Fruit fly (Drosophila melanogaster) whole organism, embryonic: Measurements from ENCODE around the gene CG3703.

Experiments used
- Adf1 ChIP-seq: fragments of 200-800 bp; sonication (Bioruptor generic); IDR thresholded peaks from 2 replicates; pipeline ENCODE4 v1.3.6; 2022; ENCODE audit warnings: missing biosample characterization, missing genetic modification characterization
- Awh ChIP-seq: fragments of 200-800 bp; sonication (Bioruptor generic); IDR thresholded peaks from 2 replicates; pipeline ENCODE4, ENCODE4 v1.3.6; 2022; ENCODE audit warnings: missing biosample characterization, missing genetic modification characterization
- Bdp1 ChIP-seq: fragments of 200-800 bp; sonication (Bioruptor generic); optimal IDR thresholded peaks from 3 replicates; lab custom pipeline; 2016; ENCODE audit warnings: missing biosample characterization, missing genetic modification characterization
- BtbVII ChIP-seq: fragments of 200-800 bp; sonication (Bioruptor generic); optimal IDR thresholded peaks from 3 replicates; lab custom pipeline; 2017; ENCODE audit warnings: missing biosample characterization, mild to moderate bottlenecking, missing genetic modification characterization
- CG10147 ChIP-seq: fragments of 200-800 bp; sonication (Bioruptor generic); optimal IDR thresholded peaks from 2 replicates; lab custom pipeline; 2019; ENCODE audit warnings: missing biosample characterization, mild to moderate bottlenecking, missing genetic modification characterization, moderate library complexity
- CG10959 ChIP-seq: fragments of 200-800 bp; sonication (Bioruptor generic); IDR thresholded peaks from 2 replicates; pipeline ENCODE4 v1.3.6; 2022; ENCODE audit warnings: missing biosample characterization, missing genetic modification characterization
- CG11456 ChIP-seq: fragments of 200-800 bp; sonication (Bioruptor generic); IDR thresholded peaks from 3 replicates; pipeline ENCODE4 v1.3.6; 2022; ENCODE audit warnings: missing biosample characterization, missing genetic modification characterization
- CG14667 ChIP-seq: fragments of 200-800 bp; sonication (Bioruptor generic); IDR thresholded peaks from 2 replicates; pipeline ENCODE4 v1.3.6; 2022; ENCODE audit warnings: missing biosample characterization, missing genetic modification characterization
- CG15011 ChIP-seq: fragments of 200-800 bp; sonication (Bioruptor generic); optimal IDR thresholded peaks from 3 replicates; lab custom pipeline; 2018; ENCODE audit warnings: missing biosample characterization, mild to moderate bottlenecking, missing genetic modification characterization
- CG1529 ChIP-seq: fragments of 200-800 bp; sonication (Bioruptor generic); optimal IDR thresholded peaks from 3 replicates; lab custom pipeline; 2018; ENCODE audit warnings: missing biosample characterization, missing genetic modification characterization
- CG1647 ChIP-seq: fragments of 200-800 bp; sonication (Bioruptor generic); optimal IDR thresholded peaks from 3 replicates; lab custom pipeline; 2016; ENCODE audit warnings: missing biosample characterization, missing genetic modification characterization
- CG17912 ChIP-seq: fragments of 200-800 bp; sonication (Bioruptor generic); optimal IDR thresholded peaks from 2 replicates; lab custom pipeline; 2018; ENCODE audit warnings: missing biosample characterization, mild to moderate bottlenecking, missing genetic modification characterization
- CG18011 ChIP-seq: fragments of 200-800 bp; sonication (Bioruptor generic); optimal IDR thresholded peaks from 2 replicates; lab custom pipeline; 2017; ENCODE audit warnings: missing biosample characterization, missing genetic modification characterization, mild to moderate bottlenecking, moderate library complexity, missing genotype
- CG34224 ChIP-seq: fragments of 200-800 bp; sonication (Bioruptor generic); IDR thresholded peaks from 3 replicates; pipeline ENCODE4 v1.3.6; 2022; ENCODE audit warnings: missing biosample characterization, missing genetic modification characterization; ENCODE audit not compliant: partially characterized antibody
- CG4707 ChIP-seq: fragments of 200-800 bp; sonication (Bioruptor generic); optimal IDR thresholded peaks from 2 replicates; lab custom pipeline; 2018; ENCODE audit warnings: missing biosample characterization, mild to moderate bottlenecking, missing genetic modification characterization, moderate library complexity
- CG4820 ChIP-seq: fragments of 200-800 bp; sonication (Bioruptor generic); optimal IDR thresholded peaks from 3 replicates; lab custom pipeline; 2016; ENCODE audit warnings: missing biosample characterization, missing genetic modification characterization
- CG6254 ChIP-seq: fragments of 200-800 bp; sonication (Bioruptor generic); optimal IDR thresholded peaks from 3 replicates; lab custom pipeline; 2017; ENCODE audit warnings: mild to moderate bottlenecking, missing biosample characterization, missing genetic modification reagents, missing genetic modification characterization
- CG6683 ChIP-seq: fragments of 200-800 bp; sonication (Bioruptor generic); optimal IDR thresholded peaks from 2 replicates; lab custom pipeline; 2017; ENCODE audit warnings: missing biosample characterization, mild to moderate bottlenecking, missing genetic modification characterization, missing genetic modification reagents
- CG7372 ChIP-seq: fragments of 200-800 bp; sonication (Bioruptor generic); IDR thresholded peaks from 2 replicates; pipeline ENCODE4 v1.3.6; 2022; ENCODE audit warnings: missing biosample characterization, missing genetic modification characterization
- CG7987 ChIP-seq: fragments of 200-800 bp; sonication (Bioruptor generic); optimal IDR thresholded peaks from 2 replicates; lab custom pipeline; 2018; ENCODE audit warnings: missing biosample characterization, mild to moderate bottlenecking, missing genetic modification characterization, moderate library complexity
- CG8281 ChIP-seq: fragments of 200-800 bp; sonication (Bioruptor generic); optimal IDR thresholded peaks from 2 replicates; lab custom pipeline; 2018; ENCODE audit warnings: missing biosample characterization, mild to moderate bottlenecking, missing genetic modification characterization, moderate library complexity
- CG8924 ChIP-seq: fragments of 200-800 bp; optimal IDR thresholded peaks from 3 replicates; lab custom pipeline; 2019; ENCODE audit warnings: missing biosample characterization, mild to moderate bottlenecking, missing genetic modification characterization, moderate library complexity
- CoRest ChIP-seq: fragments of 200-800 bp; sonication (Bioruptor generic); optimal IDR thresholded peaks from 3 replicates; lab custom pipeline; 2018; ENCODE audit warnings: missing biosample characterization, mild to moderate bottlenecking, missing genetic modification characterization, moderate library complexity
- CrebB ChIP-seq: fragments of 200-800 bp; sonication (Bioruptor generic); optimal IDR thresholded peaks from 3 replicates; lab custom pipeline; 2018; ENCODE audit warnings: missing biosample characterization, mild to moderate bottlenecking, missing genetic modification characterization
- Dip3 ChIP-seq: fragments of 200-800 bp; sonication (Bioruptor generic); optimal IDR thresholded peaks from 3 replicates; lab custom pipeline; 2016; ENCODE audit warnings: missing biosample characterization, missing genetic modification characterization
- Doc3 ChIP-seq: fragments of 200-800 bp; sonication (Bioruptor generic); IDR thresholded peaks from 3 replicates; pipeline ENCODE4 v1.3.6; 2022; ENCODE audit warnings: missing biosample characterization, missing genetic modification characterization; ENCODE audit not compliant: partially characterized antibody
- Fer1 ChIP-seq: fragments of 200-800 bp; sonication (Bioruptor generic); optimal IDR thresholded peaks from 2 replicates; lab custom pipeline; 2017; ENCODE audit warnings: missing biosample characterization, mild to moderate bottlenecking, missing genetic modification characterization
- Hr39 ChIP-seq: fragments of >200 bp; optimal IDR thresholded peaks from 2 replicates; lab custom pipeline; 2017
- Jarid2 ChIP-seq: fragments of 200-800 bp; sonication (Bioruptor generic); optimal IDR thresholded peaks from 3 replicates; lab custom pipeline; 2017; ENCODE audit warnings: mild to moderate bottlenecking, missing biosample characterization, missing genetic modification reagents, missing genetic modification characterization
- Lhr ChIP-seq: fragments of 200-800 bp; sonication (Bioruptor generic); optimal IDR thresholded peaks from 3 replicates; lab custom pipeline; 2017; ENCODE audit warnings: mild to moderate bottlenecking, missing biosample characterization, missing genetic modification reagents, missing genetic modification characterization
- Max ChIP-seq: fragments of 200-800 bp; sonication (Bioruptor generic); optimal IDR thresholded peaks from 2 replicates; lab custom pipeline; 2016; ENCODE audit warnings: missing biosample characterization, mild to moderate bottlenecking, missing genetic modification characterization
- NFAT ChIP-seq: fragments of 200-800 bp; sonication (Bioruptor generic); IDR thresholded peaks from 2 replicates; pipeline ENCODE4 v1.3.6; 2022; ENCODE audit warnings: missing biosample characterization, missing genetic modification characterization
- PHDP ChIP-seq: fragments of 200-800 bp; sonication (Bioruptor generic); optimal IDR thresholded peaks from 3 replicates; lab custom pipeline; 2018; ENCODE audit warnings: missing biosample characterization, mild to moderate bottlenecking, missing genetic modification characterization, moderate library complexity
- ase ChIP-seq: fragments of 200-800 bp; sonication (Bioruptor generic); IDR thresholded peaks from 3 replicates; pipeline ENCODE4 v1.3.6; 2022; ENCODE audit warnings: missing biosample characterization, missing genetic modification characterization
- cad ChIP-seq: fragments of >200 bp; optimal IDR thresholded peaks from 2 replicates; lab custom pipeline; 2017; ENCODE audit warnings: missing biosample characterization, missing genetic modification characterization
- cas ChIP-seq: fragments of 200-800 bp; sonication (Bioruptor generic); IDR thresholded peaks from 2 replicates; pipeline ENCODE4 v1.3.6; 2022; ENCODE audit warnings: missing biosample characterization, missing genetic modification characterization
- ci ChIP-seq: fragments of 200-800 bp; sonication (Bioruptor generic); IDR thresholded peaks from 3 replicates; pipeline ENCODE4 v1.3.6; 2022; ENCODE audit warnings: missing biosample characterization, missing genetic modification characterization
- disco-r ChIP-seq: fragments of 200-800 bp; sonication (Bioruptor generic); optimal IDR thresholded peaks from 2 replicates; lab custom pipeline; 2016; ENCODE audit warnings: missing biosample characterization, missing genetic modification characterization
- exex ChIP-seq: fragments of 200-800 bp; sonication (Bioruptor generic); optimal IDR thresholded peaks from 4 replicates; lab custom pipeline; 2018; ENCODE audit warnings: missing biosample characterization, mild to moderate bottlenecking, missing genetic modification characterization, moderate library complexity
- gce ChIP-seq: fragments of 200-800 bp; sonication (Bioruptor generic); IDR thresholded peaks from 3 replicates; pipeline ENCODE4 v1.3.6; 2022; ENCODE audit warnings: missing biosample characterization, missing genetic modification characterization
- gsb ChIP-seq: fragments of 200-800 bp; sonication (Bioruptor generic); IDR thresholded peaks from 2 replicates; pipeline ENCODE4 v1.3.6; 2022; ENCODE audit warnings: missing biosample characterization, missing genetic modification characterization
- h ChIP-seq: fragments of >200 bp; optimal IDR thresholded peaks from 2 replicates; lab custom pipeline; 2017
- hbn ChIP-seq: fragments of 200-800 bp; sonication (Bioruptor generic); IDR thresholded peaks from 2 replicates; pipeline ENCODE4 v1.3.6; 2022; ENCODE audit warnings: missing biosample characterization, missing genetic modification characterization; ENCODE audit not compliant: partially characterized antibody
- kay ChIP-seq: fragments of 200-800 bp; sonication (Bioruptor generic); optimal IDR thresholded peaks from 2 replicates; lab custom pipeline; 2016; ENCODE audit warnings: missing biosample characterization, missing genetic modification characterization
- knrl ChIP-seq: fragments of 200-800 bp; sonication (Bioruptor generic); IDR thresholded peaks from 3 replicates; pipeline ENCODE4 v1.3.6; 2022; ENCODE audit warnings: missing biosample characterization, missing genetic modification characterization; ENCODE audit not compliant: partially characterized antibody
- pum ChIP-seq: fragments of 200-800 bp; sonication (Bioruptor generic); optimal IDR thresholded peaks from 2 replicates; lab custom pipeline; 2016; ENCODE audit warnings: missing biosample characterization, missing genetic modification characterization
- pzg ChIP-seq: fragments of 200-800 bp; sonication (Bioruptor generic); optimal IDR thresholded peaks from 3 replicates; lab custom pipeline; 2018; ENCODE audit warnings: missing biosample characterization, mild to moderate bottlenecking, missing genetic modification characterization, moderate library complexity
- ranshi ChIP-seq: fragments of 200-800 bp; sonication (Bioruptor generic); IDR thresholded peaks from 2 replicates; pipeline ENCODE4 v1.3.6; 2022; ENCODE audit warnings: missing biosample characterization, missing genetic modification characterization
- sim ChIP-seq: fragments of 200-800 bp; sonication (Bioruptor generic); IDR thresholded peaks from 2 replicates; pipeline ENCODE4 v1.3.6; 2022; ENCODE audit warnings: missing biosample characterization, missing genetic modification characterization
- so ChIP-seq: fragments of 200-800 bp; sonication (Bioruptor generic); IDR thresholded peaks from 3 replicates; pipeline ENCODE4 v1.3.6; 2022; ENCODE audit warnings: missing biosample characterization, missing genetic modification characterization
- sr ChIP-seq: fragments of 200-800 bp; sonication (Bioruptor generic); IDR thresholded peaks from 3 replicates; pipeline ENCODE4 v1.3.6; 2022; ENCODE audit warnings: missing biosample characterization, missing genetic modification characterization
- unc-4 ChIP-seq: fragments of 200-800 bp; sonication (Bioruptor generic); IDR thresholded peaks from 2 replicates; pipeline ENCODE4 v1.3.6; 2022; ENCODE audit warnings: missing biosample characterization, missing genetic modification characterization; ENCODE audit not compliant: partially characterized antibody
- unpg ChIP-seq: fragments of 200-800 bp; sonication (Bioruptor generic); optimal IDR thresholded peaks from 3 replicates; lab custom pipeline; 2018; ENCODE audit warnings: missing biosample characterization, mild to moderate bottlenecking, missing genetic modification characterization, moderate library complexity

CG3703 gene

DNA sequence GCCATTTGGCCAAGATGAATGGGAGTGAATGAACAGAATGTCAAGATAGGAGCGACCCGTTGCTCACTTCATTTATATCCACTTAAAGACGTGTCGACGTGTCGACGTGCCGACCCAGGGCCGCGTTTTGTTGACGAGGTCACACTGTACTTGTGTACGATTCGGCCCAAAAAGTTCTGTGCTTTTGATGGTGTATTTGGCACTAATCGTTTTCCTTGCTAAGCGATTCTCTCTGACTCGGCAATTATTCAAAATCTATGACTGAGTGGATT lies 2.6 kb upstream of the CG3703 start (continued):
- TF ChIP-seq pzg (GFP tag; lab: Kevin White, UChicago) (no peak), gce (GFP tag; lab: Robert Waterston, UW) (no peak), ranshi (GFP tag; lab: Robert Waterston, UW) (0 out of 2 replicates have a peak, but pooled peaks have one; percentile 26), Hr39 (lab: Kevin White, UChicago) (no peak), hbn (no peak), CG10147 (GFP tag; lab: Kevin White, UChicago) (no peak), NFAT (no peak), cad (GFP tag; lab: Kevin White, UChicago) (no peak), CG17912 (GFP tag; lab: Kevin White, UChicago) (no peak), CG6683 (no peak), exex (no peak), Doc3 (GFP tag; lab: Robert Waterston, UW) (no peak), CG18011 (GFP tag; lab: Kevin White, UChicago) (no peak), kay (no peak), disco-r (GFP tag; lab: Kevin White, UChicago) (no peak), sr (no peak), ci (no peak), BtbVII (no peak), Awh (GFP tag; lab: Robert Waterston, UW) (no peak), CG1529 (GFP tag; lab: Kevin White, UChicago) (no peak), Bdp1 (GFP tag; lab: Kevin White, UChicago) (no peak), CG10959 (GFP tag; lab: Robert Waterston, UW) (no peak), knrl (GFP tag; lab: Robert Waterston, UW) (no peak), so (GFP tag; lab: Robert Waterston, UW) (no peak), pum (GFP tag; lab: Kevin White, UChicago) (no peak), sim (GFP tag; lab: Robert Waterston, UW) (no peak), CG6254 (GFP tag; lab: Kevin White, UChicago) (no peak), unc-4 (no peak), CG4707 (no peak), CrebB (no peak), CG34224 (GFP tag; lab: Robert Waterston, UW) (no peak), CG7372 (GFP tag; lab: Robert Waterston, UW) (no peak), CoRest (tag; lab: Kevin White, UChicago) (no peak), CG14667 (no peak), CG7987 (GFP tag; lab: Kevin White, UChicago) (no peak), h (lab: Kevin White, UChicago) (no peak), gsb (GFP tag; lab: Robert Waterston, UW) (no peak), Max (GFP tag; lab: Kevin White, UChicago) (no peak), CG11456 (no peak), Dip3 (GFP tag; lab: Kevin White, UChicago) (no peak), CG15011 (no peak), CG4820 (GFP tag; lab: Kevin White, UChicago) (no peak), Lhr (GFP tag; lab: Kevin White, UChicago) (no peak), CG8281 (tag; lab: Kevin White, UChicago) (no peak), CG1647 (GFP tag; lab: Kevin White, UChicago) (no peak), Fer1 (peak; percentile 43), PHDP (tag; lab: Kevin White, UChicago) (no peak), unpg (GFP tag; lab: Kevin White, UChicago) (peak; percentile 5), Jarid2 (GFP tag; lab: Kevin White, UChicago) (no peak), Adf1 (GFP tag; lab: Robert Waterston, UW) (0 out of 2 replicates have a peak, but pooled peaks have one; percentile 5), CG8924 (no peak), ase (GFP tag; lab: Robert Waterston, UW) (no peak), cas (GFP tag; lab: Robert Waterston, UW) (no peak)
